Worm (Caenorhabditis elegans) whole organism, young adult: ENCODE data around the gene dph-3.

Source experiments
- C17E4.6 ChIP-seq: fragments of 200-800 bp; sonication (Bioruptor generic); IDR thresholded peaks from 2 replicates; pipeline ENCODE4 v1.3.6; 2022; ENCODE audit warnings: missing genetic modification reagents, missing genetic modification characterization, missing compliant biosample characterization
- F22D6.2 ChIP-seq: sonication (generic microtip); optimal IDR thresholded peaks from 2 replicates; lab custom pipeline; 2016; ENCODE audit warnings: mild to moderate bottlenecking, missing genetic modification characterization, missing compliant biosample characterization
- K12H6.12 ChIP-seq: fragments of 200-800 bp; sonication (Bioruptor generic); optimal IDR thresholded peaks from 2 replicates; lab custom pipeline; 2018; ENCODE audit warnings: mild to moderate bottlenecking, missing genetic modification characterization, missing compliant biosample characterization
- Y95B8A.8 ChIP-seq: fragments of 200-800 bp; sonication (Bioruptor generic); IDR thresholded peaks from 2 replicates; pipeline ENCODE4 v1.3.6; 2022; ENCODE audit warnings: missing genetic modification reagents, missing genetic modification characterization, missing compliant biosample characterization
- aptf-3 ChIP-seq: fragments of 200-800 bp; sonication (Bioruptor generic); IDR thresholded peaks from 2 replicates; pipeline ENCODE4 v1.3.6; 2022; ENCODE audit warnings: missing genetic modification characterization, missing compliant biosample characterization
- athp-1 ChIP-seq: sonication (generic microtip); optimal IDR thresholded peaks from 2 replicates; lab custom pipeline; 2017; ENCODE audit warnings: mild to moderate bottlenecking, missing genetic modification characterization, missing compliant biosample characterization
- ceh-100 ChIP-seq: fragments of 200-800 bp; sonication (Bioruptor generic); IDR thresholded peaks from 2 replicates; pipeline ENCODE4 v1.3.6; 2022; ENCODE audit warnings: missing genetic modification reagents, missing genetic modification characterization, missing compliant biosample characterization
- ceh-27 ChIP-seq: fragments of 200-800 bp; sonication (Bioruptor generic); optimal IDR thresholded peaks from 2 replicates; lab custom pipeline; 2018; ENCODE audit warnings: mild to moderate bottlenecking, missing genetic modification characterization, moderate library complexity, missing compliant biosample characterization
- dpff-1 ChIP-seq: sonication (generic microtip); optimal IDR thresholded peaks from 2 replicates; lab custom pipeline; 2017; ENCODE audit warnings: mild to moderate bottlenecking, missing genetic modification characterization, missing compliant biosample characterization
- egl-18 ChIP-seq: fragments of 200-800 bp; sonication (Bioruptor generic); IDR thresholded peaks from 2 replicates; pipeline ENCODE4 v1.3.6; 2022; ENCODE audit warnings: missing genetic modification reagents, missing genetic modification characterization, missing compliant biosample characterization
- him-1 ChIP-seq: sonication (generic microtip); optimal IDR thresholded peaks from 2 replicates; lab custom pipeline; 2016; ENCODE audit warnings: missing genotype, missing genetic modification reagents, missing genetic modification characterization, missing compliant biosample characterization
- hlh-26 ChIP-seq: fragments of 200-800 bp; sonication (Bioruptor generic); conservative IDR thresholded peaks from 2 replicates; pipeline ENCODE4 v1.3.6; 2022; ENCODE audit warnings: missing genetic modification reagents, missing genetic modification characterization, missing compliant biosample characterization
- hmg-20 ChIP-seq: fragments of 200-800 bp; sonication (Bioruptor generic); IDR thresholded peaks from 2 replicates; pipeline ENCODE4 v1.3.6; 2022; ENCODE audit warnings: missing genetic modification reagents, missing genetic modification characterization, missing compliant biosample characterization
- hsf-1 ChIP-seq: fragments of 200-800 bp; sonication (Bioruptor generic); IDR thresholded peaks from 2 replicates; pipeline ENCODE4 v1.3.6; 2022; ENCODE audit warnings: missing genetic modification reagents, missing genetic modification characterization, missing compliant biosample characterization
- let-526 ChIP-seq: fragments of 200-800 bp; sonication (Bioruptor generic); IDR thresholded peaks from 2 replicates; pipeline ENCODE4 v1.3.6; 2022; ENCODE audit warnings: missing genetic modification reagents, missing genetic modification characterization, missing compliant biosample characterization
- let-607 ChIP-seq, 2 experiments: fragments of 200-800 bp in 1 of 2; sonication (Bioruptor generic) in 1 of 2; sonication (generic microtip) in 1 of 2; optimal IDR thresholded peaks; 2 replicates each; lab custom pipeline; 2016 to 2018; ENCODE audit warnings: mild to moderate bottlenecking in 2 of 2, missing compliant biosample characterization in 2 of 2, missing genetic modification characterization in 2 of 2, moderate library complexity in 2 of 2, missing genotype in 1 of 2
- lin-26 ChIP-seq: fragments of 200-800 bp; sonication (Bioruptor generic); IDR thresholded peaks from 2 replicates; pipeline ENCODE4 v1.3.6; 2022; ENCODE audit warnings: missing genetic modification reagents, missing genetic modification characterization, missing compliant biosample characterization
- lin-54 ChIP-seq: fragments of 200-800 bp; sonication (Bioruptor generic); optimal IDR thresholded peaks from 2 replicates; lab custom pipeline; 2018; ENCODE audit warnings: mild to moderate bottlenecking, missing genetic modification characterization, missing compliant biosample characterization
- lsl-1 ChIP-seq: fragments of 200-800 bp; sonication (Bioruptor generic); optimal IDR thresholded peaks from 2 replicates; lab custom pipeline; 2018; ENCODE audit warnings: mild to moderate bottlenecking, missing genetic modification characterization, moderate library complexity, missing compliant biosample characterization
- mcd-1 ChIP-seq: fragments of 200-800 bp; sonication (Bioruptor generic); IDR thresholded peaks from 2 replicates; pipeline ENCODE4 v1.3.6; 2022; ENCODE audit warnings: missing genetic modification reagents, missing genetic modification characterization, missing compliant biosample characterization
- nhr-120 ChIP-seq: fragments of 200-800 bp; sonication (Bioruptor generic); IDR thresholded peaks from 2 replicates; pipeline ENCODE4 v1.3.6; 2022; ENCODE audit warnings: missing genetic modification characterization, missing compliant biosample characterization
- nhr-179 ChIP-seq: sonication (generic microtip); optimal IDR thresholded peaks from 2 replicates; lab custom pipeline; 2016; ENCODE audit warnings: mild to moderate bottlenecking, missing genetic modification characterization, missing compliant biosample characterization
- nhr-27 ChIP-seq: fragments of 200-800 bp; sonication (Bioruptor generic); optimal IDR thresholded peaks from 2 replicates; lab custom pipeline; 2018; ENCODE audit warnings: mild to moderate bottlenecking, missing genetic modification characterization, moderate library complexity, missing compliant biosample characterization
- nhr-80 ChIP-seq: sonication (generic microtip); optimal IDR thresholded peaks from 2 replicates; lab custom pipeline; 2016; ENCODE audit warnings: missing genetic modification characterization, missing compliant biosample characterization
- rcor-1 ChIP-seq: fragments of 200-800 bp; sonication (Bioruptor generic); IDR thresholded peaks from 2 replicates; pipeline ENCODE4 v1.3.6; 2022; ENCODE audit warnings: missing genetic modification reagents, missing genetic modification characterization, missing compliant biosample characterization
- rec-8 ChIP-seq, 2 experiments: sonication (generic microtip); optimal IDR thresholded peaks; 2 replicates each; lab custom pipeline; 2016; ENCODE audit warnings: mild to moderate bottlenecking in 2 of 2, missing genetic modification characterization in 2 of 2, missing genetic modification reagents in 2 of 2, missing genotype in 2 of 2, missing biosample characterization in 1 of 2, missing compliant biosample characterization in 1 of 2, moderate library complexity in 1 of 2
- rpc-1 ChIP-seq, 2 experiments: fragments of 150-350 bp in 1 of 2; sonication (generic microtip) in 1 of 2; optimal IDR thresholded peaks; 2 replicates each; lab custom pipeline; 2014 to 2018; ENCODE audit warnings: missing biosample characterization in 1 of 2, missing genetic modification characterization in 1 of 2, missing genetic modification reagents in 1 of 2, missing genotype in 1 of 2
- sdz-38 ChIP-seq: sonication (generic microtip); optimal IDR thresholded peaks from 2 replicates; lab custom pipeline; 2016; ENCODE audit warnings: missing genotype, missing genetic modification characterization, missing compliant biosample characterization
- sea-2 ChIP-seq: fragments of 200-800 bp; sonication (Bioruptor generic); IDR thresholded peaks from 2 replicates; pipeline ENCODE4 v1.3.6; 2022; ENCODE audit warnings: missing genetic modification characterization, missing compliant biosample characterization
- snpc-1.3 ChIP-seq: sonication (generic microtip); optimal IDR thresholded peaks from 2 replicates; lab custom pipeline; 2017; ENCODE audit warnings: missing genetic modification characterization, mild to moderate bottlenecking, missing compliant biosample characterization, antibody characterized with exemption, moderate library complexity, missing genotype, missing genetic modification reagents; ENCODE audit not compliant: insufficient read depth
- unc-62 ChIP-seq: fragments of 150-350 bp; optimal IDR thresholded peaks from 2 replicates; lab custom pipeline; 2014; ENCODE audit warnings: missing biosample characterization, missing genetic modification reagents, missing genetic modification characterization
- zim-3 ChIP-seq: sonication (generic microtip); optimal IDR thresholded peaks from 2 replicates; lab custom pipeline; 2017; ENCODE audit warnings: mild to moderate bottlenecking, missing genetic modification characterization, moderate library complexity, missing compliant biosample characterization
- ztf-22 ChIP-seq: fragments of 200-800 bp; sonication (Bioruptor generic); optimal IDR thresholded peaks from 2 replicates; lab custom pipeline; 2018; ENCODE audit warnings: mild to moderate bottlenecking, missing genetic modification characterization, moderate library complexity, missing compliant biosample characterization
- ztf-25 ChIP-seq: fragments of 200-800 bp; sonication (Bioruptor generic); IDR thresholded peaks from 2 replicates; pipeline ENCODE4 v1.3.6; 2022; ENCODE audit warnings: missing genetic modification reagents, missing genetic modification characterization, missing compliant biosample characterization
- ztf-28 ChIP-seq: fragments of 200-800 bp; sonication (Bioruptor generic); IDR thresholded peaks from 2 replicates; pipeline ENCODE4 v1.3.6; 2022; ENCODE audit warnings: missing genetic modification reagents, missing genetic modification characterization, missing compliant biosample characterization

dph-3 gene

DNA sequence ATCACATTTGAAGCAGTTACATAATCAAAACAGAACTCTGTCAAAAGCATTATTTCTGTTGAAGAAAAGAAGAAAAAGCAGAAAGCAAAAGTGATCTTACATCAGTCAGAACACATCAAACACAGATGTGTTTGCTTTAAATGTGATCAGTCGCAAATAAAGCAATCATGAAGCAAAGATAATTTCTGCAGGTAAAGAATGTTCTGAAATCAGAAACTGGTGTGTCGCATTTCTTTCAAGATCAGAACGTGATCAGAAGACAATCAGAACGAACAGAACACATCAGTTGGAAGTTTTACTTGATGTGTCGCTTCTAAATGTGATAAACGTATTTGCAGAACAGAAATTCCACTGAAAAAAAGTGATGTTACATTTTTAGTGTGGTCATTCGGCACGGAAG is 7.9 kb upstream of the dph-3 start:
- peak; percentile 62 for TF ChIP-seq nhr-80
- no peak for TF ChIP-seq nhr-120 (GFP tag; lab: Robert Waterston, UW)
- TF ChIP-seq rec-8 (tag; optimal IDR thresholded peaks at IDR 0.05; lab: Kevin White, UChicago), result no peak

DNA sequence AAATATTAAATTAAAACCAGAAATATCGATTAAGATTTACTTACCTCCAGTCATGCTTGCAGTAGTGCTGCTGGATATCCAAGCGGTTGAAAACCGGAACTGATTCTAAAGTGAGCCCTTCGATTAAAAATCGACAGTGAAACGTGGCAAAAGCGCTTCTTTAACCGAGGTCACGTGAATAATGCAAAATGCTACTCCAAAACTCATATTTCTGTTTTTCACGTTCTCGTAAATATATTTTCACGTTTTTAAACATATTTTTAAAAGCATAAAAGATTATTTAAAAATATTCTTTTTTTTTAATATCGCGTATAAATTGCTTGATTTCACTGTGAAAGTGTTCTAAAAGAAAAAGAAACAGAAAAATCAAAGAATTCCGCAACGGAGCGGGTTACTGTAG is 2.3 kb downstream of the dph-3 start, which contains the start of gene ant-1.3:
Gene ant-1.3, minus strand, starts transcription at position 101 of the 400 bp plus-strand sequence.
- TF ChIP-seq K12H6.12 (tag; lab: Kevin White, UChicago) (no peak), hlh-26 (no peak), nhr-179 (no peak), sdz-38 (no peak), aptf-3 (GFP tag; lab: Robert Waterston, UW) (no peak), dpff-1 (tag; lab: Kevin White, UChicago) (no peak)

DNA sequence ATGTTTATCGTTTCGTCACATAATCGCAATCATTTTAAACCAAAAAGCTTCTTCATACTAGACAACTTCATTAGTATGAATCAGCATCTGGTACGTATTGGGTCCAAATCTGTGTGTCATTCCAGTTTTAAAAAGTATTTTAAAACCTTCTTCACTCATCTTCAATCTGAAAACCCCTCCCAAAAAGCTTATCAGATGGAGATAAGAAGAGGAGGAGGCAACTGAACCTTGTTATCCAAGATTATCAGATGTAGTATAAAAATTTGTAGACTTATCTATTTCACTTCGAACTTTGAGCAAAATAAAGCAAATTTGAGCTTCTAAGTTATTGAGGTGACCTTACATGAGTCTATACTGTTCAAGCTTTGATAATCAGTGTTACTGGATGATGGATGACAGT is 2.9 kb downstream of the dph-3 start, which contains the start of gene nhr-38:
Gene nhr-38, plus strand, starts transcription at position 301 of the 400 bp plus-strand sequence.
- TF ChIP-seq F22D6.2 (no peak), zim-3 (no peak), mcd-1 (GFP tag; lab: Robert Waterston, UW) (no peak), ztf-28 (GFP tag; lab: Robert Waterston, UW) (no peak), hsf-1 (GFP tag; lab: Robert Waterston, UW) (no peak), ztf-25 (GFP tag; lab: Robert Waterston, UW) (no peak), C17E4.6 (GFP tag; lab: Robert Waterston, UW) (no peak), unc-62 (GFP tag; lab: Kevin White, UChicago) (no peak)

DNA sequence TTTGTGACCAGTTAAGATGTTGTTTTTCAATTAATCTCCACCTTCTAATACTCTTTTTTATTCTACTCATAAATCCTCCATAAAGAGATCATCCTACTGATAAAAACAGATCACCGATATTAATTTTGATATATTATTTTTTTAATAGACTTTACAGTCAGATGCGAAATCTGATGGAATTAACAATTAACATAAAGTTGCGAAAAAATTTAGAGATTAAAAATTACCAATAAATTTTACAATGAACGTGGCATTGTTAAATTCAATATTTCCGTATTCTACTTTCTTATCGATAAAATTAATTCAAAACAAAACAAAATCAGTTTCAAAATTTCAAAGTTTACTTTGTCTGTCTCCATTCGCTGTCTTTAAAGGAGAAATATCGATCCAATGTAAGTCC is 5.8 kb downstream of the dph-3 start, which contains the start of gene K01H12.4:
Gene K01H12.4, plus strand, starts transcription at position 301 of the 400 bp plus-strand sequence.
- TF ChIP-seq him-1 (no peak), let-526 (no peak), let-607 (tag; optimal IDR thresholded peaks at IDR 0.05; lab: Kevin White, UChicago) (no peak), snpc-1.3 (tag; lab: Kevin White, UChicago) (no peak), lin-54 (GFP tag; lab: Kevin White, UChicago) (no peak), lsl-1 (GFP tag; lab: Kevin White, UChicago) (no peak), Y95B8A.8 (GFP tag; lab: Robert Waterston, UW) (no peak), athp-1 (no peak), ceh-27 (GFP tag; lab: Kevin White, UChicago) (no peak)
- TF ChIP-seq, all 124 proteins: peak for 0

DNA sequence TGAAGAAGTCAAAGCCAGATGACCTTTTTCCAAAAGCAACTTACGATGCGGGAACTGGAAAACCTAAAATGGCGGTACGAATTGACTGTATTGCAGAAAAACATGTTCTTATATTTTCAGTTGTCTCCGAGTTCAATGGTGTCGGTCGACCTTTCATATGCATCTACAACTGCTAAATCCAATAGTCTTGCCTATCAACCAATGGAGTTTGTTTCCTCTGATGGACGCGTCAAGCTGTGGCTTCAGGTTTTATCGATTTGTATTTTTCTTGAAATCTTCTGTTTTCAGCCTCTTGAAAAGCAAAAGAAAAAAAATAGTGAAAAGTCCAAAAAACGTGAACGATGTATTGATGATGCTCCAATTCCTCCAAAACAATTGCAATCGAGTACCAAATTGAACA is 7.3 kb downstream of the dph-3 start:
- TF ChIP-seq lin-26 (GFP tag; lab: Robert Waterston, UW) (no peak), ztf-22 (GFP tag; lab: Kevin White, UChicago) (no peak), egl-18 (GFP tag; lab: Robert Waterston, UW) (no peak), sea-2 (GFP tag; lab: Robert Waterston, UW) (no peak), hmg-20 (GFP tag; lab: Robert Waterston, UW) (no peak), rec-8 (tag; optimal IDR thresholded peaks at IDR 0.05; lab: Kevin White, UChicago) (no peak), aptf-3 (GFP tag; lab: Robert Waterston, UW) (no peak), ceh-100 (GFP tag; lab: Robert Waterston, UW) (no peak), rcor-1 (GFP tag; lab: Robert Waterston, UW) (no peak), nhr-27 (tag; lab: Kevin White, UChicago) (no peak), rpc-1 (optimal IDR thresholded peaks at IDR 0.05; lab: Kevin White, UChicago) (no peak), rpc-1 (tag; optimal IDR thresholded peaks at IDR 0.05; lab: Kevin White, UChicago) (no peak)
